Worm (Caenorhabditis elegans): Measurements from ENCODE around the gene skr-16.

ce11 chrIV:7144670-7145257 lies 23.7 kb upstream of the skr-16 start, which contains the start of gene hecd-1:
- TF ChIP-seq ceh-16 (tag; optimal IDR thresholded peaks at IDR 0.05), result no peak
- TF ChIP-seq aly-2 (tag; optimal IDR thresholded peaks at IDR 0.05), result no peak
- TF ChIP-seq nhr-237 (tag; optimal IDR thresholded peaks at IDR 0.05), result no peak
- no peak for TF ChIP-seq skn-1 (tag; optimal IDR thresholded peaks at IDR 0.05)
- no peak for TF ChIP-seq ZK546.5 (tag; optimal IDR thresholded peaks at IDR 0.05)
- no peak for TF ChIP-seq nhr-11 (tag; optimal IDR thresholded peaks at IDR 0.05)
- TF ChIP-seq nhr-12 (tag; optimal IDR thresholded peaks at IDR 0.05), result no peak
- TF ChIP-seq ztf-11 (tag; optimal IDR thresholded peaks at IDR 0.05), result no peak

Measured in whole organism, L2 larva.